Fruit fly (Drosophila melanogaster) whole organism, embryonic: ENCODE measurements around the gene Scm.

Experiments
- CG13123 ChIP-seq: fragments of 200-800 bp; sonication (Bioruptor generic); optimal IDR thresholded peaks from 2 replicates; lab custom pipeline; 2016; ENCODE audit warnings: missing biosample characterization, missing genetic modification characterization
- CG13287 ChIP-seq: fragments of 200-800 bp; sonication (Bioruptor generic); IDR thresholded peaks from 2 replicates; pipeline ENCODE4 v1.3.6; 2022; ENCODE audit warnings: missing biosample characterization, missing genetic modification characterization; ENCODE audit not compliant: partially characterized antibody
- CG14050 ChIP-seq: fragments of 200-800 bp; sonication (Bioruptor generic); IDR thresholded peaks from 3 replicates; pipeline ENCODE4 v1.3.6; 2022; ENCODE audit warnings: missing biosample characterization, missing genetic modification characterization
- CG14710 ChIP-seq: fragments of 200-800 bp; sonication (Bioruptor generic); optimal IDR thresholded peaks from 3 replicates; lab custom pipeline; 2019; ENCODE audit warnings: missing biosample characterization, mild to moderate bottlenecking, missing genetic modification characterization, moderate library complexity
- CG1529 ChIP-seq: fragments of 200-800 bp; sonication (Bioruptor generic); optimal IDR thresholded peaks from 3 replicates; lab custom pipeline; 2018; ENCODE audit warnings: missing biosample characterization, missing genetic modification characterization
- CG15514 ChIP-seq: fragments of 200-800 bp; sonication (Bioruptor generic); optimal IDR thresholded peaks from 3 replicates; lab custom pipeline; 2017; ENCODE audit warnings: missing biosample characterization, missing genetic modification characterization, mild to moderate bottlenecking, moderate library complexity, missing genetic modification reagents
- CG15601 ChIP-seq: fragments of 200-800 bp; sonication (Bioruptor generic); optimal IDR thresholded peaks from 3 replicates; lab custom pipeline; 2019; ENCODE audit warnings: missing biosample characterization, mild to moderate bottlenecking, missing genetic modification characterization, moderate library complexity
- CG16779 ChIP-seq: fragments of 200-800 bp; sonication (Bioruptor generic); IDR thresholded peaks from 2 replicates; pipeline ENCODE4 v1.3.6; 2022; ENCODE audit warnings: missing biosample characterization, missing genetic modification characterization
- CG16863 ChIP-seq: fragments of 200-800 bp; sonication (Bioruptor generic); optimal IDR thresholded peaks from 3 replicates; lab custom pipeline; 2016; ENCODE audit warnings: missing biosample characterization, missing genetic modification characterization
- CG17186 ChIP-seq: fragments of 200-800 bp; sonication (Bioruptor generic); optimal IDR thresholded peaks from 3 replicates; lab custom pipeline; 2017; ENCODE audit warnings: missing biosample characterization, missing genetic modification reagents, missing genetic modification characterization
- CG17829 ChIP-seq: fragments of 200-800 bp; optimal IDR thresholded peaks from 2 replicates; lab custom pipeline; 2019; ENCODE audit warnings: missing biosample characterization, mild to moderate bottlenecking, missing genetic modification characterization, moderate library complexity
- CG2889 ChIP-seq: fragments of 200-800 bp; sonication (Bioruptor generic); IDR thresholded peaks from 3 replicates; pipeline ENCODE4 v1.3.6; 2022; ENCODE audit warnings: missing biosample characterization, missing genetic modification characterization
- CG4282 ChIP-seq: fragments of 200-800 bp; sonication (Bioruptor generic); optimal IDR thresholded peaks from 2 replicates; lab custom pipeline; 2016; ENCODE audit warnings: missing biosample characterization, missing genetic modification characterization
- CG4328 ChIP-seq: fragments of 200-800 bp; sonication (Bioruptor generic); optimal IDR thresholded peaks from 3 replicates; lab custom pipeline; 2017; ENCODE audit warnings: missing biosample characterization, missing genetic modification reagents, missing genetic modification characterization
- CG4617 ChIP-seq: fragments of 200-800 bp; sonication (Bioruptor generic); optimal IDR thresholded peaks from 3 replicates; lab custom pipeline; 2016; ENCODE audit warnings: missing biosample characterization, missing genetic modification characterization, borderline replicate concordance
- CG4820 ChIP-seq: fragments of 200-800 bp; sonication (Bioruptor generic); optimal IDR thresholded peaks from 3 replicates; lab custom pipeline; 2016; ENCODE audit warnings: missing biosample characterization, missing genetic modification characterization
- CG6175 ChIP-seq: fragments of 200-800 bp; sonication (Bioruptor generic); IDR thresholded peaks from 3 replicates; pipeline ENCODE4 v1.3.6; 2022; ENCODE audit warnings: missing biosample characterization, missing genetic modification characterization
- CG7786 ChIP-seq: fragments of 200-800 bp; sonication (Bioruptor generic); optimal IDR thresholded peaks from 2 replicates; lab custom pipeline; 2016; ENCODE audit warnings: missing biosample characterization, missing genetic modification characterization
- CTCF ChIP-seq: fragments of 200-800 bp; sonication (Bioruptor generic); optimal IDR thresholded peaks from 2 replicates; lab custom pipeline; 2017; ENCODE audit warnings: missing biosample characterization, mild to moderate bottlenecking, missing genetic modification characterization, moderate library complexity
- Dad ChIP-seq: fragments of 200-800 bp; sonication (Bioruptor generic); optimal IDR thresholded peaks from 3 replicates; lab custom pipeline; 2016; ENCODE audit warnings: missing biosample characterization, missing genetic modification characterization
- Doc2 ChIP-seq: fragments of 200-800 bp; sonication (Bioruptor generic); IDR thresholded peaks from 2 replicates; pipeline ENCODE4 v1.3.6; 2022; ENCODE audit warnings: missing biosample characterization, missing genetic modification characterization
- MBD-R2 ChIP-seq: fragments of 200-800 bp; sonication (Bioruptor generic); IDR thresholded peaks from 2 replicates; pipeline ENCODE4 v1.3.6; 2022; ENCODE audit warnings: missing biosample characterization, missing genetic modification characterization
- Meics ChIP-seq: fragments of 200-800 bp; sonication (Bioruptor generic); optimal IDR thresholded peaks from 2 replicates; lab custom pipeline; 2017; ENCODE audit warnings: missing biosample characterization, mild to moderate bottlenecking, missing genetic modification characterization
- PHDP ChIP-seq: fragments of 200-800 bp; sonication (Bioruptor generic); optimal IDR thresholded peaks from 3 replicates; lab custom pipeline; 2018; ENCODE audit warnings: missing biosample characterization, mild to moderate bottlenecking, missing genetic modification characterization, moderate library complexity
- Scr ChIP-seq: fragments of 200-800 bp; sonication (Bioruptor generic); IDR thresholded peaks from 2 replicates; pipeline ENCODE4 v1.3.6; 2022; ENCODE audit warnings: missing biosample characterization, missing genetic modification characterization; ENCODE audit not compliant: partially characterized antibody
- Trl ChIP-seq, 3 experiments: fragments of >200 bp in 2 of 3; fragments of 200-800 bp in 1 of 3; sonication (Bioruptor generic) in 1 of 3; optimal IDR thresholded peaks; 2 replicates in 1 of 3; 3 replicates in 2 of 3; lab custom pipeline; 2016 to 2017; ENCODE audit warnings: missing biosample characterization in 1 of 3, missing genetic modification characterization in 1 of 3
- bcd ChIP-seq: fragments of 200-800 bp; sonication (Bioruptor generic); optimal IDR thresholded peaks from 2 replicates; lab custom pipeline; 2017; ENCODE audit warnings: missing biosample characterization, mild to moderate bottlenecking, missing genetic modification characterization
- chinmo ChIP-seq: fragments of 200-800 bp; sonication (Bioruptor generic); IDR thresholded peaks from 4 replicates; pipeline ENCODE4 v1.3.6; 2022; ENCODE audit warnings: missing biosample characterization, missing genetic modification characterization; ENCODE audit not compliant: partially characterized antibody
- dpn ChIP-seq, 2 experiments: fragments of 200-800 bp; sonication (Bioruptor generic); optimal IDR thresholded peaks; 3 replicates each; lab custom pipeline; 2016; ENCODE audit warnings: missing biosample characterization in 2 of 2, missing genetic modification characterization in 2 of 2
- eve ChIP-seq, 2 experiments: fragments of >200 bp; optimal IDR thresholded peaks; 2 replicates each; lab custom pipeline; 2017; ENCODE audit warnings: missing biosample characterization in 2 of 2, missing genetic modification characterization in 2 of 2
- ewg ChIP-seq: fragments of 200-800 bp; sonication (Bioruptor generic); optimal IDR thresholded peaks from 3 replicates; lab custom pipeline; 2017; ENCODE audit warnings: mild to moderate bottlenecking, missing biosample characterization, missing genetic modification reagents, missing genetic modification characterization
- eyg ChIP-seq: fragments of 200-800 bp; sonication (Bioruptor generic); optimal IDR thresholded peaks from 3 replicates; lab custom pipeline; 2016; ENCODE audit warnings: missing biosample characterization, missing genetic modification characterization
- ftz-f1 ChIP-seq: fragments of 200-800 bp; sonication (Bioruptor generic); optimal IDR thresholded peaks from 2 replicates; lab custom pipeline; 2016; ENCODE audit warnings: missing biosample characterization, missing genetic modification characterization
- gcm2 ChIP-seq: fragments of 200-800 bp; sonication (Bioruptor generic); optimal IDR thresholded peaks from 2 replicates; lab custom pipeline; 2016; ENCODE audit warnings: missing biosample characterization, missing genetic modification characterization
- gsb-n ChIP-seq: fragments of 200-800 bp; sonication (Bioruptor generic); optimal IDR thresholded peaks from 3 replicates; lab custom pipeline; 2018; ENCODE audit warnings: missing biosample characterization, mild to moderate bottlenecking, missing genetic modification characterization
- h ChIP-seq: fragments of >200 bp; optimal IDR thresholded peaks from 2 replicates; lab custom pipeline; 2017
- jigr1 ChIP-seq: fragments of 200-800 bp; sonication (Bioruptor generic); IDR thresholded peaks from 3 replicates; pipeline ENCODE4 v1.3.6; 2022; ENCODE audit warnings: missing biosample characterization, missing genetic modification characterization
- kah ChIP-seq: fragments of 200-800 bp; sonication (Bioruptor generic); optimal IDR thresholded peaks from 2 replicates; lab custom pipeline; 2018; ENCODE audit warnings: missing biosample characterization, mild to moderate bottlenecking, missing genetic modification characterization
- klu ChIP-seq: fragments of 200-800 bp; sonication (Bioruptor generic); IDR thresholded peaks from 2 replicates; pipeline ENCODE4 v1.3.6; 2022; ENCODE audit warnings: missing biosample characterization, missing genetic modification characterization
- mam ChIP-seq: fragments of 200-800 bp; sonication (Bioruptor generic); optimal IDR thresholded peaks from 3 replicates; lab custom pipeline; 2016; ENCODE audit warnings: missing biosample characterization, missing genetic modification characterization
- mirr ChIP-seq: fragments of 200-800 bp; sonication (Bioruptor generic); optimal IDR thresholded peaks from 3 replicates; lab custom pipeline; 2018; ENCODE audit warnings: missing biosample characterization, mild to moderate bottlenecking, missing genetic modification characterization
- nerfin-2 ChIP-seq: fragments of 200-800 bp; sonication (Bioruptor generic); IDR thresholded peaks from 2 replicates; pipeline ENCODE4 v1.3.6; 2022; ENCODE audit warnings: missing biosample characterization, missing genetic modification characterization; ENCODE audit not compliant: partially characterized antibody
- oc ChIP-seq: fragments of 200-800 bp; sonication (Bioruptor generic); optimal IDR thresholded peaks from 2 replicates; lab custom pipeline; 2018; ENCODE audit warnings: missing biosample characterization, mild to moderate bottlenecking, missing genetic modification characterization, moderate library complexity
- pzg ChIP-seq: fragments of 200-800 bp; sonication (Bioruptor generic); optimal IDR thresholded peaks from 3 replicates; lab custom pipeline; 2018; ENCODE audit warnings: missing biosample characterization, mild to moderate bottlenecking, missing genetic modification characterization, moderate library complexity
- salm ChIP-seq: fragments of 200-800 bp; sonication (Bioruptor generic); optimal IDR thresholded peaks from 2 replicates; lab custom pipeline; 2018; ENCODE audit warnings: missing biosample characterization, mild to moderate bottlenecking, missing genetic modification characterization
- seq ChIP-seq: fragments of 200-800 bp; sonication (Bioruptor generic); IDR thresholded peaks from 2 replicates; pipeline ENCODE4 v1.3.6; 2022; ENCODE audit warnings: missing biosample characterization, missing genetic modification characterization
- slbo ChIP-seq: fragments of 200-800 bp; sonication (Bioruptor generic); IDR thresholded peaks from 2 replicates; pipeline ENCODE4 v1.3.6; 2022; ENCODE audit warnings: missing biosample characterization, missing genetic modification characterization
- sqz ChIP-seq: fragments of 200-800 bp; sonication (Bioruptor generic); optimal IDR thresholded peaks from 3 replicates; lab custom pipeline; 2018; ENCODE audit warnings: missing biosample characterization, mild to moderate bottlenecking, missing genetic modification characterization
- tx ChIP-seq: fragments of 200-800 bp; sonication (Bioruptor generic); optimal IDR thresholded peaks from 2 replicates; lab custom pipeline; 2016; ENCODE audit warnings: missing biosample characterization, missing genetic modification characterization
- usp ChIP-seq: fragments of >200 bp; optimal IDR thresholded peaks from 2 replicates; lab custom pipeline; 2017; ENCODE audit warnings: missing biosample characterization, missing genetic modification characterization
- vnd ChIP-seq: fragments of 200-800 bp; sonication (Bioruptor generic); IDR thresholded peaks from 3 replicates; pipeline ENCODE4 v1.3.6; 2022; ENCODE audit warnings: missing biosample characterization, missing genetic modification characterization; ENCODE audit not compliant: partially characterized antibody

Gene Scm

dm6 chr3R:9626880-9627401 lies 10.5 kb downstream of the Scm start, which contains the start of the genes CG9427 and CG8319 (continued):
- TF ChIP-seq CG1529 (GFP tag; lab: Kevin White, UChicago): peak; percentile 1
- no peak for TF ChIP-seq CG4282 (GFP tag; lab: Kevin White, UChicago)
- TF ChIP-seq oc: peak; percentile 78
- TF ChIP-seq CG16779 (GFP tag; lab: Robert Waterston, UW): no peak
- no peak for TF ChIP-seq CG4328 (GFP tag; lab: Kevin White, UChicago)
- TF ChIP-seq MBD-R2 (GFP tag; lab: Robert Waterston, UW): peak; percentile 64
- TF ChIP-seq vnd (GFP tag; lab: Robert Waterston, UW): peak; percentile 76
- TF ChIP-seq PHDP (tag; lab: Kevin White, UChicago): peak; percentile 77
- TF ChIP-seq kah (GFP tag; lab: Kevin White, UChicago): no peak
- peak; percentile 85 for TF ChIP-seq CG14710 (tag; lab: Kevin White, UChicago)
- no peak for TF ChIP-seq ewg (GFP tag; lab: Kevin White, UChicago)
- peak; percentile 23 for TF ChIP-seq Dad (GFP tag; lab: Kevin White, UChicago)
- TF ChIP-seq CG4820 (GFP tag; lab: Kevin White, UChicago): peak; percentile 47
- TF ChIP-seq CG6175: no peak
- TF ChIP-seq CG16863 (GFP tag; lab: Kevin White, UChicago): peak; percentile 49
- peak; percentile 33 for TF ChIP-seq CG15601 (tag; lab: Kevin White, UChicago)
- no peak for TF ChIP-seq Trl (optimal IDR thresholded peaks at IDR 0.05; lab: Kevin White, UChicago)
- TF ChIP-seq Trl (GFP tag; optimal IDR thresholded peaks at IDR 0.05; lab: Kevin White, UChicago): peak; percentile 17
- no peak for TF ChIP-seq klu
- peak; percentile 66 for TF ChIP-seq mam (GFP tag; lab: Kevin White, UChicago)
- peak; percentile 33 for TF ChIP-seq salm (tag; lab: Kevin White, UChicago)
- TF ChIP-seq CG17829 (tag; lab: Kevin White, UChicago): peak; percentile 80
- no peak for TF ChIP-seq Doc2
- TF ChIP-seq CG4617 (GFP tag; lab: Kevin White, UChicago): peak; percentile 63
- no peak for TF ChIP-seq CG2889 (GFP tag; lab: Robert Waterston, UW)
- peak; percentile 59 for TF ChIP-seq gsb-n (tag; lab: Kevin White, UChicago)
- no peak for TF ChIP-seq gcm2 (GFP tag; lab: Kevin White, UChicago)
- TF ChIP-seq dpn (GFP tag; optimal IDR thresholded peaks at IDR 0.05; lab: Kevin White, UChicago): peak; percentile 57 to 77
- TF ChIP-seq ftz-f1 (GFP tag; lab: Kevin White, UChicago): peak; percentile 18
- TF ChIP-seq eve (GFP tag; optimal IDR thresholded peaks at IDR 0.05; lab: Kevin White, UChicago): no peak
- no peak for TF ChIP-seq eyg (GFP tag; lab: Kevin White, UChicago)
- peak; percentile 66 for TF ChIP-seq slbo (GFP tag; lab: Robert Waterston, UW)
- TF ChIP-seq Scr: peak; percentile 88
- TF ChIP-seq CG17186 (GFP tag; lab: Kevin White, UChicago): peak; percentile 63
- no peak for TF ChIP-seq mirr
- TF ChIP-seq sqz: no peak
- TF ChIP-seq Meics (GFP tag; lab: Kevin White, UChicago): peak; percentile 43
- TF ChIP-seq chinmo (GFP tag; lab: Robert Waterston, UW): 0 out of 4 replicates have a peak, but pooled peaks have one; percentile 44
- TF ChIP-seq CG15514 (GFP tag; lab: Kevin White, UChicago): peak; percentile 79
- peak; percentile 37 for TF ChIP-seq CG13123 (GFP tag; lab: Kevin White, UChicago)
- TF ChIP-seq pzg (GFP tag; lab: Kevin White, UChicago): peak; percentile 77
- no peak for TF ChIP-seq h (lab: Kevin White, UChicago)
- peak; percentile 60 for TF ChIP-seq bcd
- no peak for TF ChIP-seq CG14050 (GFP tag; lab: Robert Waterston, UW)
- TF ChIP-seq CTCF (GFP tag; lab: Kevin White, UChicago): no peak
- peak; percentile 43 for TF ChIP-seq tx (GFP tag; lab: Kevin White, UChicago)
- no peak for TF ChIP-seq jigr1
- TF ChIP-seq usp (GFP tag; lab: Kevin White, UChicago): no peak
- peak; percentile 96 for TF ChIP-seq CG13287
- peak; percentile 33 for TF ChIP-seq CG7786 (GFP tag; lab: Kevin White, UChicago)
- no peak for TF ChIP-seq seq
- peak; percentile 60 for TF ChIP-seq nerfin-2 (GFP tag; lab: Robert Waterston, UW)
